Worm (Caenorhabditis elegans) whole organism, L3 larva: Measurements from ENCODE around the gene srh-236.

Experiments
- aly-2 ChIP-seq: fragments of 150-350 bp; optimal IDR thresholded peaks from 2 replicates; lab custom pipeline; 2014; ENCODE audit warnings: missing biosample characterization, missing genetic modification characterization
- ama-1 ChIP-seq: fragments of 150-350 bp; optimal IDR thresholded peaks from 2 replicates; lab custom pipeline; 2018
- egl-27 ChIP-seq: sonication (generic microtip); optimal IDR thresholded peaks from 4 replicates; lab custom pipeline; 2017; ENCODE audit warnings: missing biosample characterization, missing genetic modification reagents, missing genetic modification characterization
- elt-1 ChIP-seq: fragments of 150-350 bp; optimal IDR thresholded peaks from 2 replicates; lab custom pipeline; 2014; ENCODE audit warnings: missing biosample characterization, missing genetic modification characterization
- fos-1 ChIP-seq: fragments of 150-350 bp; optimal IDR thresholded peaks from 2 replicates; lab custom pipeline; 2014; ENCODE audit warnings: missing biosample characterization, missing genetic modification characterization
- jun-1 ChIP-seq: fragments of 150-350 bp; optimal IDR thresholded peaks from 2 replicates; lab custom pipeline; 2014; ENCODE audit warnings: missing biosample characterization, missing genetic modification reagents, missing genetic modification characterization
- mml-1 ChIP-seq: fragments of 150-350 bp; sonication (generic microtip); optimal IDR thresholded peaks from 3 replicates; lab custom pipeline; 2014; ENCODE audit warnings: missing biosample characterization, missing genetic modification characterization
- nfya-1 ChIP-seq: sonication (generic microtip); optimal IDR thresholded peaks from 2 replicates; lab custom pipeline; 2017; ENCODE audit warnings: missing genetic modification characterization, mild to moderate bottlenecking, missing compliant biosample characterization, antibody characterized with exemption, moderate library complexity; ENCODE audit not compliant: insufficient read depth
- nhr-11 ChIP-seq: fragments of 150-350 bp; optimal IDR thresholded peaks from 2 replicates; lab custom pipeline; 2014; ENCODE audit warnings: missing biosample characterization, missing genetic modification characterization
- nhr-237 ChIP-seq: fragments of 150-350 bp; optimal IDR thresholded peaks from 2 replicates; lab custom pipeline; 2014; ENCODE audit warnings: missing biosample characterization, missing genetic modification characterization
- nhr-28 ChIP-seq: fragments of 150-350 bp; optimal IDR thresholded peaks from 2 replicates; lab custom pipeline; 2014; ENCODE audit warnings: missing biosample characterization, missing genetic modification characterization
- pqm-1 ChIP-seq: fragments of 150-350 bp; optimal IDR thresholded peaks from 2 replicates; lab custom pipeline; 2017; ENCODE audit warnings: missing biosample characterization, missing genetic modification characterization, inconsistent platforms
- skn-1 ChIP-seq: fragments of 150-350 bp; optimal IDR thresholded peaks from 2 replicates; lab custom pipeline; 2014; ENCODE audit warnings: missing biosample characterization, missing genetic modification characterization

DNA sequence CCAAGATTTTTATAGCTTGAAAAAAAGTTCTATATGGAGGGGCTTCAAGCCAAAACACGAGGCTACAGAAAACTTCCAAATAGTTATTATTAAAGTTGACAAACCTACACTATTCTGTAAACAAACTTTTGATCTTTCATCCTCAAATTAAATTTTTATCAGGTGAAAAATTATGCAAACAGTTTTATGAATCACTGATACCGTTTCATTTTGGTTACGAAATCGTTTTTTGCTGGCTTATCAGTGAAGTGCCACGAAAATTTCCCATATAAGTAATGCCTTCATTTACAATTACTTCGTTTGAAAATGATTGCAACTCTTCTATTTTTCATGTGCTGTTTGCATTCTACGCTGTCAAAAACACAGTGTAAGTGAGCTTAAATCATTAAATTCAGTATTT is 27.0 kb upstream of the srh-236 start, which contains the start of gene T19C9.8:
- TF ChIP-seq skn-1 (no peak), ama-1 (lab: Kevin White, UChicago) (no peak), fos-1 (tag; lab: Kevin White, UChicago) (no peak), egl-27 (tag; lab: Kevin White, UChicago) (no peak), nhr-11 (no peak), nhr-28 (tag; lab: Kevin White, UChicago) (no peak), aly-2 (tag; lab: Kevin White, UChicago) (no peak), nhr-237 (tag; lab: Kevin White, UChicago) (no peak), jun-1 (tag; lab: Kevin White, UChicago) (no peak), elt-1 (no peak), pqm-1 (tag; lab: Kevin White, UChicago) (peak; percentile 77), mml-1 (tag; lab: Kevin White, UChicago) (no peak), nfya-1 (no peak)
